Worm (Caenorhabditis elegans): ENCODE measurements around the gene tag-278.

- TF ChIP-seq nhr-111 (GFP tag; optimal IDR thresholded peaks at IDR 0.05) = no peak
- no peak for TF ChIP-seq F49E8.2 (tag; optimal IDR thresholded peaks at IDR 0.05; ENCODE audit: borderline replicate concordance)
- TF ChIP-seq ztf-11 (tag; optimal IDR thresholded peaks at IDR 0.05) = no peak
- no peak for TF ChIP-seq hlh-30 (tag; optimal IDR thresholded peaks at IDR 0.05; ENCODE audit: insufficient read depth)
- no peak for TF ChIP-seq Y75B8A.6 (GFP tag; IDR thresholded peaks at IDR 0.05)
- TF ChIP-seq lsy-2 (tag; optimal IDR thresholded peaks at IDR 0.05) = no peak
- TF ChIP-seq Y48G9A.11 (GFP tag; IDR thresholded peaks at IDR 0.05) = no peak
- TF ChIP-seq ctbp-1 (GFP tag; IDR thresholded peaks at IDR 0.05) = no peak
- no peak for TF ChIP-seq ceh-82 (tag; optimal IDR thresholded peaks at IDR 0.05)
- no peak for TF ChIP-seq aly-2 (tag; optimal IDR thresholded peaks at IDR 0.05)
Measured at ce11 chrX:3738617-3739016, 49.6 kb upstream of the tag-278 start.
